Fruit fly (Drosophila melanogaster) whole organism, embryonic: ENCODE results near the gene Vlet.
A peak's percentile ranks its signal among the peaks of the same experiment; 100 is the strongest.

Experiments
- Abd-B ChIP-seq: fragments of 200-800 bp; sonication (Bioruptor generic); optimal IDR thresholded peaks from 2 replicates; lab custom pipeline; 2018; ENCODE audit warnings: missing biosample characterization, mild to moderate bottlenecking, missing genetic modification characterization, moderate library complexity
- Atf-2 ChIP-seq: fragments of 200-800 bp; sonication (Bioruptor generic); optimal IDR thresholded peaks from 2 replicates; lab custom pipeline; 2016; ENCODE audit warnings: missing biosample characterization, missing genetic modification characterization
- Atf6 ChIP-seq: fragments of 200-800 bp; sonication (Bioruptor generic); IDR thresholded peaks from 2 replicates; pipeline ENCODE4 v1.3.6; 2022; ENCODE audit warnings: missing biosample characterization, missing genetic modification characterization
- C15 ChIP-seq: fragments of 200-800 bp; sonication (Bioruptor generic); IDR thresholded peaks from 3 replicates; pipeline ENCODE4 v1.3.6; 2022; ENCODE audit warnings: missing biosample characterization, missing genetic modification characterization
- CG1024 ChIP-seq: fragments of 200-800 bp; sonication (Bioruptor generic); IDR thresholded peaks from 2 replicates; pipeline ENCODE4 v1.3.6; 2022; ENCODE audit warnings: missing biosample characterization, missing genetic modification characterization
- CG14441 ChIP-seq: fragments of 200-800 bp; sonication (Bioruptor generic); IDR thresholded peaks from 2 replicates; pipeline ENCODE4 v1.3.6; 2022; ENCODE audit warnings: missing biosample characterization, missing genetic modification characterization
- CG14710 ChIP-seq: fragments of 200-800 bp; sonication (Bioruptor generic); optimal IDR thresholded peaks from 3 replicates; lab custom pipeline; 2019; ENCODE audit warnings: missing biosample characterization, mild to moderate bottlenecking, missing genetic modification characterization, moderate library complexity
- CG1602 ChIP-seq: fragments of 200-800 bp; sonication (Bioruptor generic); optimal IDR thresholded peaks from 3 replicates; lab custom pipeline; 2016; ENCODE audit warnings: missing biosample characterization, missing genetic modification characterization
- CG17328 ChIP-seq: fragments of 200-800 bp; sonication (Bioruptor generic); IDR thresholded peaks from 2 replicates; pipeline ENCODE4 v1.3.6; 2022; ENCODE audit warnings: missing biosample characterization, missing genetic modification characterization
- CG17361 ChIP-seq: fragments of 200-800 bp; sonication (Bioruptor generic); IDR thresholded peaks from 3 replicates; pipeline ENCODE4 v1.3.6; 2022; ENCODE audit warnings: missing biosample characterization, missing genetic modification characterization
- CG2889 ChIP-seq: fragments of 200-800 bp; sonication (Bioruptor generic); IDR thresholded peaks from 3 replicates; pipeline ENCODE4 v1.3.6; 2022; ENCODE audit warnings: missing biosample characterization, missing genetic modification characterization
- CG32772 ChIP-seq: fragments of 200-800 bp; sonication (Bioruptor generic); IDR thresholded peaks from 2 replicates; pipeline ENCODE4 v1.3.6; 2022; ENCODE audit warnings: missing biosample characterization, missing genetic modification characterization
- CG3281 ChIP-seq: fragments of 200-800 bp; sonication (Bioruptor generic); optimal IDR thresholded peaks from 3 replicates; lab custom pipeline; 2017; ENCODE audit warnings: missing biosample characterization, mild to moderate bottlenecking, missing genetic modification characterization
- CG34422 ChIP-seq: fragments of 200-800 bp; sonication (Bioruptor generic); IDR thresholded peaks from 3 replicates; pipeline ENCODE4 v1.3.6; 2022; ENCODE audit warnings: missing biosample characterization, missing genetic modification characterization
- CG4617 ChIP-seq: fragments of 200-800 bp; sonication (Bioruptor generic); optimal IDR thresholded peaks from 3 replicates; lab custom pipeline; 2016; ENCODE audit warnings: missing biosample characterization, missing genetic modification characterization, borderline replicate concordance
- CG6272 ChIP-seq: fragments of 200-800 bp; sonication (Bioruptor generic); IDR thresholded peaks from 2 replicates; pipeline ENCODE4 v1.3.6; 2022; ENCODE audit warnings: missing biosample characterization, missing genetic modification characterization
- CG9437 ChIP-seq: fragments of 200-800 bp; sonication (Bioruptor generic); optimal IDR thresholded peaks from 2 replicates; lab custom pipeline; 2018; ENCODE audit warnings: missing biosample characterization, mild to moderate bottlenecking, missing genetic modification characterization
- CG9797 ChIP-seq: fragments of 200-800 bp; sonication (Bioruptor generic); optimal IDR thresholded peaks from 3 replicates; lab custom pipeline; 2018; ENCODE audit warnings: missing biosample characterization, mild to moderate bottlenecking, missing genetic modification characterization
- Ets97D ChIP-seq: fragments of 200-800 bp; sonication (Bioruptor generic); optimal IDR thresholded peaks from 3 replicates; lab custom pipeline; 2016; ENCODE audit warnings: missing biosample characterization, missing genetic modification characterization
- H15 ChIP-seq: fragments of 200-800 bp; sonication (Bioruptor generic); IDR thresholded peaks from 3 replicates; pipeline ENCODE4 v1.3.6; 2022; ENCODE audit warnings: missing biosample characterization, missing genetic modification characterization
- HLHmδ ChIP-seq: fragments of 200-800 bp; sonication (Bioruptor generic); optimal IDR thresholded peaks from 2 replicates; lab custom pipeline; 2018; ENCODE audit warnings: missing biosample characterization, mild to moderate bottlenecking, missing genetic modification characterization, moderate library complexity
- Hr3 ChIP-seq: fragments of 200-800 bp; sonication (Bioruptor generic); optimal IDR thresholded peaks from 3 replicates; lab custom pipeline; 2016; ENCODE audit warnings: missing biosample characterization, missing genetic modification characterization
- Mad ChIP-seq: fragments of 200-800 bp; sonication (Bioruptor generic); optimal IDR thresholded peaks from 2 replicates; lab custom pipeline; 2016; ENCODE audit warnings: missing biosample characterization, missing genetic modification characterization
- Pdp1 ChIP-seq, 2 experiments: fragments of 200-800 bp; sonication (Bioruptor generic); optimal IDR thresholded peaks; 3 replicates each; lab custom pipeline; 2016; ENCODE audit warnings: missing biosample characterization in 2 of 2, missing genetic modification characterization in 2 of 2, mild to moderate bottlenecking in 1 of 2, moderate library complexity in 1 of 2
- Scr ChIP-seq: fragments of 200-800 bp; sonication (Bioruptor generic); IDR thresholded peaks from 2 replicates; pipeline ENCODE4 v1.3.6; 2022; ENCODE audit warnings: missing biosample characterization, missing genetic modification characterization; ENCODE audit not compliant: partially characterized antibody
- YL-1 ChIP-seq: fragments of 200-800 bp; sonication (Bioruptor generic); optimal IDR thresholded peaks from 3 replicates; lab custom pipeline; 2017; ENCODE audit warnings: missing biosample characterization, mild to moderate bottlenecking, missing genetic modification characterization
- ara ChIP-seq: fragments of 200-800 bp; sonication (Bioruptor generic); IDR thresholded peaks from 2 replicates; pipeline ENCODE4 v1.3.6; 2022; ENCODE audit warnings: missing biosample characterization, missing genetic modification characterization
- cad ChIP-seq: fragments of >200 bp; optimal IDR thresholded peaks from 2 replicates; lab custom pipeline; 2017; ENCODE audit warnings: missing biosample characterization, missing genetic modification characterization
- cato ChIP-seq: fragments of 200-800 bp; sonication (Bioruptor generic); optimal IDR thresholded peaks from 2 replicates; lab custom pipeline; 2016; ENCODE audit warnings: missing biosample characterization, missing genetic modification characterization, borderline replicate concordance
- chm ChIP-seq: fragments of 200-800 bp; sonication (Bioruptor generic); IDR thresholded peaks from 2 replicates; pipeline ENCODE4 v1.3.6; 2022; ENCODE audit warnings: missing biosample characterization, missing genetic modification characterization
- crol ChIP-seq: fragments of 200-800 bp; sonication (Bioruptor generic); IDR thresholded peaks from 2 replicates; pipeline ENCODE4 v1.3.6; 2022; ENCODE audit warnings: missing biosample characterization, missing genetic modification characterization
- danr ChIP-seq: fragments of 200-800 bp; sonication (Bioruptor generic); IDR thresholded peaks from 2 replicates; pipeline ENCODE4 v1.3.6; 2022; ENCODE audit warnings: missing biosample characterization, missing genetic modification characterization
- dmrt11E ChIP-seq: fragments of 200-800 bp; sonication (Bioruptor generic); optimal IDR thresholded peaks from 3 replicates; lab custom pipeline; 2018; ENCODE audit warnings: missing biosample characterization, mild to moderate bottlenecking, missing genetic modification characterization, moderate library complexity
- en ChIP-seq: fragments of 200-800 bp; sonication (Bioruptor generic); optimal IDR thresholded peaks from 2 replicates; lab custom pipeline; 2016; ENCODE audit warnings: missing biosample characterization, missing genetic modification characterization
- ewg ChIP-seq: fragments of 200-800 bp; sonication (Bioruptor generic); optimal IDR thresholded peaks from 3 replicates; lab custom pipeline; 2017; ENCODE audit warnings: mild to moderate bottlenecking, missing biosample characterization, missing genetic modification reagents, missing genetic modification characterization
- grau ChIP-seq: fragments of 200-800 bp; optimal IDR thresholded peaks from 3 replicates; lab custom pipeline; 2019; ENCODE audit warnings: missing biosample characterization, mild to moderate bottlenecking, missing genetic modification characterization, moderate library complexity
- gro ChIP-seq: fragments of 200-800 bp; sonication (Bioruptor generic); optimal IDR thresholded peaks from 2 replicates; lab custom pipeline; 2016; ENCODE audit warnings: missing biosample characterization, missing genetic modification characterization
- her ChIP-seq: fragments of 200-800 bp; sonication (Bioruptor generic); optimal IDR thresholded peaks from 2 replicates; lab custom pipeline; 2016; ENCODE audit warnings: missing biosample characterization, missing genetic modification characterization
- insv ChIP-seq, 2 experiments: fragments of 200-800 bp; sonication (Bioruptor generic); optimal IDR thresholded peaks; 3 replicates each; lab custom pipeline; 2016 to 2018; ENCODE audit warnings: missing biosample characterization in 2 of 2, missing genetic modification characterization in 2 of 2
- lbe ChIP-seq: fragments of 200-800 bp; sonication (Bioruptor generic); optimal IDR thresholded peaks from 2 replicates; lab custom pipeline; 2016; ENCODE audit warnings: missing biosample characterization, mild to moderate bottlenecking, missing genetic modification characterization
- lmd ChIP-seq: fragments of 200-800 bp; sonication (Bioruptor generic); IDR thresholded peaks from 2 replicates; pipeline ENCODE4 v1.3.6; 2022; ENCODE audit warnings: missing biosample characterization, missing genetic modification characterization
- maf-S ChIP-seq: fragments of 200-800 bp; sonication (Bioruptor generic); optimal IDR thresholded peaks from 2 replicates; lab custom pipeline; 2016; ENCODE audit warnings: missing biosample characterization, missing genetic modification characterization
- mam ChIP-seq: fragments of 200-800 bp; sonication (Bioruptor generic); optimal IDR thresholded peaks from 3 replicates; lab custom pipeline; 2016; ENCODE audit warnings: missing biosample characterization, missing genetic modification characterization
- pfk ChIP-seq: fragments of 200-800 bp; sonication (Bioruptor generic); optimal IDR thresholded peaks from 2 replicates; lab custom pipeline; 2018; ENCODE audit warnings: missing biosample characterization, mild to moderate bottlenecking, missing genetic modification characterization, moderate library complexity
- phol ChIP-seq: fragments of 200-800 bp; sonication (Bioruptor generic); optimal IDR thresholded peaks from 3 replicates; lab custom pipeline; 2018; ENCODE audit warnings: missing biosample characterization, mild to moderate bottlenecking, missing genetic modification characterization, moderate library complexity
- slou ChIP-seq: fragments of 200-800 bp; sonication (Bioruptor generic); optimal IDR thresholded peaks from 3 replicates; lab custom pipeline; 2016; ENCODE audit warnings: missing biosample characterization, missing genetic modification characterization
- ttk ChIP-seq: fragments of 200-800 bp; sonication (Bioruptor generic); IDR thresholded peaks from 2 replicates; pipeline ENCODE4 v2.1.2; 2022; ENCODE audit warnings: missing biosample characterization, missing genetic modification characterization
- tup ChIP-seq: fragments of 200-800 bp; sonication (Bioruptor generic); optimal IDR thresholded peaks from 2 replicates; lab custom pipeline; 2016; ENCODE audit warnings: missing biosample characterization, mild to moderate bottlenecking, missing genetic modification characterization, moderate library complexity
- vvl ChIP-seq: fragments of 200-800 bp; sonication (Bioruptor generic); IDR thresholded peaks from 2 replicates; pipeline ENCODE4 v1.3.6; 2022; ENCODE audit warnings: missing biosample characterization, missing genetic modification characterization
- yki ChIP-seq: fragments of >200 bp; optimal IDR thresholded peaks from 3 replicates; lab custom pipeline; 2018
- zen2 ChIP-seq: fragments of 200-800 bp; sonication (Bioruptor generic); IDR thresholded peaks from 3 replicates; pipeline ENCODE4 v1.3.6; 2022; ENCODE audit warnings: missing biosample characterization, missing genetic modification characterization; ENCODE audit not compliant: partially characterized antibody

Vlet gene

DNA sequence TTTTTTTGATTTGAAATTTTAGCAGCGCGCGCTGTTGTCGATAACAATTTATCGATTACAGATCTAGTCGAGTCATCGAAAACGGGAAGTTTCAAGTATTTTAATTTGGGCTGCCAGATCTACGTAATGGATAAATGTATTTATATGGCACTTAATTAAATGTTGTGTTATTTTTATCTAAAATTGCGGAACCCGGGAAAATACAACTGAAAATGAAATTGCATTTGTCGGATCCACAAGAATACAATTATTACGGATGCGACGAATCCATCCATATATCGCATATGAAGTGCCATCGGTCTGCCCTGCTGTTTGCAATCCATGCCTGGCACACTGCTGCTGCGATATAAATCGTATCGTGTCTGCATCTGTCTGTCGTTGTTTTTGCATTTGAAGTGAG, 41.7 kb upstream of the Vlet start, which contains the start of gene Tango10 (continued):
- peak; percentile 51; the same call in 1 of the 2 replicates for TF ChIP-seq Atf6 (GFP tag; lab: Robert Waterston, UW)
- TF ChIP-seq zen2 (GFP tag; lab: Robert Waterston, UW), result peak; percentile 78; the same call in 2 of the 3 replicates
- TF ChIP-seq danr (GFP tag; lab: Robert Waterston, UW), result no peak
- TF ChIP-seq CG17361 (GFP tag; lab: Robert Waterston, UW), result peak; percentile 45; the same call in 2 of the 3 replicates
- peak; percentile 43; the same call in 1 of the 2 replicates for TF ChIP-seq CG32772
- TF ChIP-seq tup (GFP tag; lab: Kevin White, UChicago), result no peak
- TF ChIP-seq Mad, result no peak
- TF ChIP-seq her (GFP tag; lab: Kevin White, UChicago), result peak; percentile 20
- TF ChIP-seq ara (GFP tag; lab: Robert Waterston, UW), result peak; percentile 18; the same call in 1 of the 2 replicates
- no peak for TF ChIP-seq cad (GFP tag; lab: Kevin White, UChicago)
- 0 out of 3 replicates have a peak, but pooled peaks have one; percentile 18 for TF ChIP-seq C15
- TF ChIP-seq Atf-2 (GFP tag; lab: Kevin White, UChicago), result peak; percentile 2
- TF ChIP-seq Hr3 (GFP tag; lab: Kevin White, UChicago), result peak; percentile 42
- peak; percentile 60 for TF ChIP-seq dmrt11E (tag; lab: Kevin White, UChicago)
- TF ChIP-seq chm, result no peak
- peak; percentile 34 for TF ChIP-seq Abd-B (GFP tag; lab: Kevin White, UChicago)
- TF ChIP-seq slou (GFP tag; lab: Kevin White, UChicago), result peak; percentile 4
- TF ChIP-seq ttk (GFP tag; lab: Robert Waterston, UW), result no peak
- TF ChIP-seq gro (GFP tag; lab: Kevin White, UChicago), result peak; percentile 71
- no peak for TF ChIP-seq en (GFP tag; lab: Kevin White, UChicago)
- TF ChIP-seq CG6272 (GFP tag; lab: Robert Waterston, UW), result peak; percentile 61
- TF ChIP-seq insv (GFP tag; optimal IDR thresholded peaks at IDR 0.05; lab: Kevin White, UChicago), result peak in 1 of 2 experiments; percentile 8
- peak; percentile 57 for TF ChIP-seq grau
- TF ChIP-seq lbe (GFP tag; lab: Kevin White, UChicago), result peak; percentile 18
- TF ChIP-seq pfk (GFP tag; lab: Kevin White, UChicago), result no peak
- TF ChIP-seq yki (lab: Kevin White, UChicago), result no peak
- TF ChIP-seq H15 (GFP tag; lab: Robert Waterston, UW), result peak; percentile 34; the same call in 1 of the 3 replicates
- TF ChIP-seq vvl (GFP tag; lab: Robert Waterston, UW), result peak; percentile 46; the same call in 1 of the 2 replicates
- TF ChIP-seq ewg (GFP tag; lab: Kevin White, UChicago), result peak; percentile 42
- TF ChIP-seq CG9797 (GFP tag; lab: Kevin White, UChicago), result peak; percentile 38
- TF ChIP-seq Ets97D, result peak; percentile 66
- no peak for TF ChIP-seq crol
- TF ChIP-seq CG17328, result no peak; the same call in 1 of the 2 replicates
- TF ChIP-seq CG14710, result peak; percentile 80
- TF ChIP-seq CG3281 (GFP tag; lab: Kevin White, UChicago), result peak; percentile 61
- TF ChIP-seq cato (GFP tag; lab: Kevin White, UChicago), result no peak
- peak; percentile 61 for TF ChIP-seq lmd
- peak; percentile 42 for TF ChIP-seq CG9437
- TF ChIP-seq CG4617 (GFP tag; lab: Kevin White, UChicago), result peak; percentile 88
- TF ChIP-seq CG34422 (GFP tag; lab: Robert Waterston, UW), result peak; percentile 49; the same call in 1 of the 3 replicates
- TF ChIP-seq CG1602 (GFP tag; lab: Kevin White, UChicago), result peak; percentile 34
- TF ChIP-seq Pdp1 (GFP tag; optimal IDR thresholded peaks at IDR 0.05; lab: Kevin White, UChicago), result peak; percentile 35 to 55
- peak; percentile 86 for TF ChIP-seq phol (tag; lab: Kevin White, UChicago)
- peak; percentile 48 for TF ChIP-seq maf-S
- peak; percentile 34; the same call in 1 of the 2 replicates for TF ChIP-seq CG14441 (GFP tag; lab: Robert Waterston, UW)
- no peak for TF ChIP-seq HLHmδ (GFP tag; lab: Kevin White, UChicago)
- 0 out of 3 replicates have a peak, but pooled peaks have one; percentile 39 for TF ChIP-seq CG2889 (GFP tag; lab: Robert Waterston, UW)
- peak; percentile 83 for TF ChIP-seq Scr (GFP tag; lab: Robert Waterston, UW)
- TF ChIP-seq CG1024 (GFP tag; lab: Robert Waterston, UW), result no peak
- TF ChIP-seq YL-1 (GFP tag; lab: Kevin White, UChicago), result peak; percentile 63
- TF ChIP-seq mam (GFP tag; lab: Kevin White, UChicago), result peak; percentile 62
